Worm (Caenorhabditis elegans) whole organism, midembryonic: Measurements from ENCODE around the gene K07C5.3.

ENCODE experiments used
- T22C8.4 ChIP-seq: fragments of 200-800 bp; sonication (Bioruptor generic); IDR thresholded peaks from 2 replicates; pipeline ENCODE4 v1.3.6; 2022; ENCODE audit warnings: missing genetic modification characterization, missing compliant biosample characterization
- cog-1 ChIP-seq: sonication (generic microtip); optimal IDR thresholded peaks from 2 replicates; lab custom pipeline; 2016; ENCODE audit warnings: missing genetic modification characterization, missing compliant biosample characterization
- flt-1 ChIP-seq: fragments of 200-800 bp; sonication (Bioruptor generic); IDR thresholded peaks from 2 replicates; pipeline ENCODE4 v1.3.6; 2022; ENCODE audit warnings: missing genetic modification characterization, missing compliant biosample characterization
- klf-2 ChIP-seq: fragments of 200-800 bp; sonication (Bioruptor generic); conservative IDR thresholded peaks from 2 replicates; pipeline ENCODE4 v1.3.6; 2022; ENCODE audit warnings: missing genetic modification reagents, missing genetic modification characterization, missing compliant biosample characterization
- med-1 ChIP-seq: sonication (generic microtip); optimal IDR thresholded peaks from 2 replicates; lab custom pipeline; 2017; ENCODE audit warnings: missing genetic modification characterization, mild to moderate bottlenecking, missing compliant biosample characterization, antibody characterized with exemption, missing genetic modification reagents; ENCODE audit not compliant: insufficient read depth
- ref-1 ChIP-seq: fragments of 200-800 bp; sonication (Bioruptor generic); conservative IDR thresholded peaks from 2 replicates; pipeline ENCODE4 v1.3.6; 2022; ENCODE audit warnings: missing genetic modification reagents, missing genetic modification characterization, missing compliant biosample characterization
- tab-1 ChIP-seq: fragments of 200-800 bp; sonication (Bioruptor generic); IDR thresholded peaks from 2 replicates; pipeline ENCODE4 v1.3.6; 2022; ENCODE audit warnings: missing genetic modification characterization, missing compliant biosample characterization
- ztf-23 ChIP-seq: fragments of 200-800 bp; sonication (Bioruptor generic); IDR thresholded peaks from 2 replicates; pipeline ENCODE4 v1.3.6; 2022; ENCODE audit warnings: missing genetic modification reagents, missing genetic modification characterization, missing compliant biosample characterization
- ztf-29 ChIP-seq: fragments of 200-800 bp; sonication (Bioruptor generic); IDR thresholded peaks from 2 replicates; pipeline ENCODE4 v1.3.6; 2022; ENCODE audit warnings: missing genetic modification reagents, missing genetic modification characterization, missing compliant biosample characterization

The K07C5.3 gene

DNA sequence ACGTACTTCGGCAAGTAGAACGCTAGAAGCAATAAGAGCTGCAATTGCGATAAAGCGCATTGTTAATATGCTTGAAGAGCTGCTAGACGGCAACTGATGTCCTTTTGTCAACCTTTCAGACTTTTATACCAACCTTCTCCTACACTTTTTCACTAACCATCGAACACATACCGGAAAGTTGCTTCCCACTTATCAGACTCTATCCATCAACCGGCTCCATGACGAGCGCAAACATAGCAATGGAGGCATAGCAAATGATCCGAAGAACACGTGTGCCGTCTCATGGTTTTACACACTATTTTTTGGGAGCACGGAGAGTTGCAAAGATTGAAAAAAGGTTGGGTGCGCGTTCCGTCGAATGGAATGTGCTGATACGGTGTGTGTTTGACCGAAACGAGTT, 38.9 kb downstream of the K07C5.3 start, which contains the start of gene abu-1:
TSS of gene abu-1 (minus strand) at position 101 of the 400 bp plus-strand sequence.
- TF ChIP-seq med-1 (no peak), klf-2 (GFP tag; lab: Robert Waterston, UW) (no peak), ztf-29 (no peak), flt-1 (GFP tag; lab: Robert Waterston, UW) (no peak), ref-1 (no peak), ztf-23 (GFP tag; lab: Robert Waterston, UW) (no peak)

DNA sequence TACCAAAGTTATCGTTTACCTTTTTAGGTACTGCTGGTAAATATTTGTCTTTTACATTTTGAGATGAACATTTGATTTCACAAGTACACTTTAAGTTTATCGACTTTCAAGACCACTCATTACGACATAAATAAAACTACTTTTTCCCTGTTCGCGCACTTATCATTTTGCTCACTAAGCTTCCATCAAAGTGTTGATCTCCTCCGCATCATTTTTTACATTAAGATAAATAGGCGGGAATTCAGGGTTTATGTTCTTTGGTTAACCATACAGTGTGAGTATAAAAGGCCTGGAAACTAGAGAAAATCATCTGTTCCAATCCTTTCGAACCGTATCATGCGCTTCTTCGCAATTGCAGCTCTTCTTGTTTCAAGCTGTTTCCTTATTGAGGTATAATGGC, 39.3 kb downstream of the K07C5.3 start, which contains the start of gene pqn-2:
TSS of gene pqn-2 (plus strand) at position 301 of the 400 bp plus-strand sequence.
- TF ChIP-seq ref-1 (no peak), cog-1 (no peak), flt-1 (GFP tag; lab: Robert Waterston, UW) (no peak), T22C8.4 (GFP tag; lab: Robert Waterston, UW) (no peak), tab-1 (GFP tag; lab: Robert Waterston, UW) (no peak), klf-2 (GFP tag; lab: Robert Waterston, UW) (no peak), ztf-23 (GFP tag; lab: Robert Waterston, UW) (no peak), ztf-29 (no peak), med-1 (no peak)

DNA sequence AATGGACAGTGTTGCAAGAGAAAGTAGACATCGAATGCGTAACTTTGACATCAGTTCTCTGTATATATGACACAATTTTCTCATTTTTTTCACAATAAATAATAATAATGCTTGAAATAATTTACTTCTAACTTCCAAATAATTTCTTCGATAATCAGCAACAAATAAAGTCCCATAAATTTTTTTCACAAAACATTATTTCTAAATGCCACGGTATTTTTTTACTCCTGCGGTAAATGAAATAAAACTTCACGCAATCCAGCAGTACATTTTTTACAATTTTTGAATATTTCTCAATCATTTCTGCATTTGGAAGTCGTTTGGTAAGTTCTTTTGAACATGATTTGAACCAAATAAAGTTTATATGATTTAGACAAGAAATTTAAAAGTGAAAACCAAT, 41.1 kb downstream of the K07C5.3 start, which contains the start of gene spe-10:
TSS of gene spe-10 (plus strand) at position 301 of the 400 bp plus-strand sequence.
- no peak for TF ChIP-seq ztf-29
- TF ChIP-seq ztf-23 (GFP tag; lab: Robert Waterston, UW), result no peak
- no peak for TF ChIP-seq ref-1
- TF ChIP-seq cog-1, result no peak
- TF ChIP-seq med-1, result no peak
- TF ChIP-seq T22C8.4 (GFP tag; lab: Robert Waterston, UW), result no peak
- TF ChIP-seq flt-1 (GFP tag; lab: Robert Waterston, UW), result no peak
- TF ChIP-seq klf-2 (GFP tag; lab: Robert Waterston, UW), result no peak
- no peak for TF ChIP-seq tab-1 (GFP tag; lab: Robert Waterston, UW)

DNA sequence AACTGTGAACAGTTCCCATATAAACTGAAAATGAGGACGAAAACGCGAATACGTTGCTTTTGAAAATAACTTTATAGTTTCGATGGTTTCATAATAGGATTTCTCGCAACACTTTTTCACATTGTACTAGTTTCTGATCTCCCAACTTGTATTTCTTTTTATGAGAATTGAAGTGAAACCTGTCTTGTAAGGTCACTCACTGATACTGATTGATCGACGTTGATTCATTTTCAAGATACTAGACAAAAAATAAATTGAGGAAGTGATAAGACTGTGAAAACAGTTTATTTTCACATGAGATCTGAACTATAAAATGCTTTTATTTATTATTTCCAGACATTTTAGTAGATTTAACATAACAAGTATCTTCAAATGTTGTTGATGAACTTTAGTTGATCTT, 44.6 kb downstream of the K07C5.3 start:
- no peak for TF ChIP-seq ref-1

DNA sequence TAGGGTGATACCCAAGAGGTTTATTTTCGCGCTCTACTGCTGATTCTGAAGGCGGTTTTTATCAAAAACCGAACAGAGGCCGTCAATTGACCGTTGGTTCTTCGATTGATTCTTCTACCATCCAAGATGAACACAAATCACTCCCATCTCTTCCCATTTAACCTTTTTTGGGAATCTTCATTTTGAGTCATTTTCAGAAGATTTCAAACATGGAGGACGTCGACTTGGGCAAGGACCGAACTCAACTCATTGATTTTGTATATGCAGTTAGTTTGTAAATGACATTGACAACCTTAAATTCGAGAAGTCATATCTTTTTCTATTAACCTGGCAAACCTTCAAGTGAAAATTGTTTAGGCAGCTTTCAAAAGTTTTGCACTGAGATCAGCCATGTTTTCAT, 45.5 kb downstream of the K07C5.3 start, which contains the start of gene AC3.5:
TSS of gene AC3.5 (plus strand) at position 210 of the 400 bp plus-strand sequence.
- TF ChIP-seq ztf-23 (GFP tag; lab: Robert Waterston, UW) (no peak), T22C8.4 (GFP tag; lab: Robert Waterston, UW) (no peak), ztf-29 (no peak), flt-1 (GFP tag; lab: Robert Waterston, UW) (no peak), tab-1 (GFP tag; lab: Robert Waterston, UW) (no peak), klf-2 (GFP tag; lab: Robert Waterston, UW) (no peak), cog-1 (no peak), ref-1 (no peak), med-1 (no peak)

DNA sequence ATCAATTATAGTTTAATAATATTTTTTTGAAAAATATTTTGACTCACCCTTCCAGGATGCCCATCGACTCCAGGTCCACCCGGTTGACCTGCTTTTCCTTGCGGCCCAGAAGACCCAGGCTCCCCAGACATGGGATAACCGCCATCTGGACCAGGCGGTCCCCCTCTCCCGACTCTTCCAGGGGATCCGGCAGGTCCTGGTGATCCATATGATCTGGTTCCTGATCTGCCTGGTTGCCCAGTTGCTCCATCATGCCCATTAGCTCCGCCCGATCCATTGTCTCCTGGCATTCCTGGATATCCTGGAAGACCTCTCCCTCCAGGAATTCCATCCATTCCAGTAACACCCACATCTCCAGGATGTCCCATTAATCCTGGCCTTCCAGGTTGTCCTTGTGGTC, 50.9 kb downstream of the K07C5.3 start:
- TF ChIP-seq ztf-29 (no peak), T22C8.4 (GFP tag; lab: Robert Waterston, UW) (no peak), ztf-23 (GFP tag; lab: Robert Waterston, UW) (no peak), flt-1 (GFP tag; lab: Robert Waterston, UW) (no peak), tab-1 (GFP tag; lab: Robert Waterston, UW) (no peak), cog-1 (no peak), med-1 (no peak)
